Worm (Caenorhabditis elegans) whole organism, young adult: ENCODE data around the gene F45D11.14.
"Not testable (repeated sequence)": the region's sequence is repeated elsewhere in the genome, so short reads cannot be mapped to it uniquely, and the experiment has no call there.

ENCODE experiments used
- B0035.1 ChIP-seq: sonication (generic microtip); optimal IDR thresholded peaks from 2 replicates; lab custom pipeline; 2016; ENCODE audit warnings: missing genetic modification characterization, mild to moderate bottlenecking, missing compliant biosample characterization, missing genotype, missing genetic modification reagents
- D2030.7 ChIP-seq: fragments of 200-800 bp; sonication (Bioruptor generic); IDR thresholded peaks from 2 replicates; pipeline ENCODE4 v1.3.6; 2022; ENCODE audit warnings: missing genetic modification reagents, missing genetic modification characterization, missing compliant biosample characterization
- F37B4.10 ChIP-seq: fragments of 200-800 bp; sonication (Bioruptor generic); IDR thresholded peaks from 2 replicates; pipeline ENCODE4 v1.3.6; 2022; ENCODE audit warnings: missing genetic modification characterization, missing compliant biosample characterization
- F49E8.2 ChIP-seq: sonication (generic microtip); optimal IDR thresholded peaks from 3 replicates; lab custom pipeline; 2017; ENCODE audit warnings: missing genetic modification characterization, mild to moderate bottlenecking, missing compliant biosample characterization, antibody characterized with exemption, moderate library complexity; ENCODE audit not compliant: insufficient read depth
- F52B5.7 ChIP-seq: sonication (generic microtip); optimal IDR thresholded peaks from 2 replicates; lab custom pipeline; 2016; ENCODE audit warnings: mild to moderate bottlenecking, missing genetic modification characterization, missing compliant biosample characterization
- T26A5.8 ChIP-seq: sonication (generic microtip); optimal IDR thresholded peaks from 2 replicates; lab custom pipeline; 2016; ENCODE audit warnings: missing genetic modification characterization, missing compliant biosample characterization
- Y53F4B.3 ChIP-seq: fragments of 200-800 bp; sonication (Bioruptor generic); IDR thresholded peaks from 2 replicates; pipeline ENCODE4 v1.3.6; 2022; ENCODE audit warnings: missing genetic modification reagents, missing genetic modification characterization, missing compliant biosample characterization
- Y95B8A.8 ChIP-seq: fragments of 200-800 bp; sonication (Bioruptor generic); IDR thresholded peaks from 2 replicates; pipeline ENCODE4 v1.3.6; 2022; ENCODE audit warnings: missing genetic modification reagents, missing genetic modification characterization, missing compliant biosample characterization
- ZK185.1 ChIP-seq: sonication (generic microtip); optimal IDR thresholded peaks from 2 replicates; lab custom pipeline; 2016; ENCODE audit warnings: mild to moderate bottlenecking, missing genetic modification characterization, missing compliant biosample characterization; ENCODE audit not compliant: poor library complexity, severe bottlenecking
- akir-1 ChIP-seq: fragments of 200-800 bp; sonication (Bioruptor generic); optimal IDR thresholded peaks from 2 replicates; lab custom pipeline; 2018; ENCODE audit warnings: mild to moderate bottlenecking, missing genetic modification characterization, moderate library complexity, missing compliant biosample characterization
- aptf-3 ChIP-seq: fragments of 200-800 bp; sonication (Bioruptor generic); IDR thresholded peaks from 2 replicates; pipeline ENCODE4 v1.3.6; 2022; ENCODE audit warnings: missing genetic modification characterization, missing compliant biosample characterization
- bed-2 ChIP-seq: fragments of 200-800 bp; sonication (Bioruptor generic); IDR thresholded peaks from 2 replicates; pipeline ENCODE4 v1.3.6; 2022; ENCODE audit warnings: missing genetic modification reagents, missing genetic modification characterization, missing compliant biosample characterization
- cebp-1 ChIP-seq, 2 experiments: fragments of 200-800 bp in 1 of 2; sonication (Bioruptor generic) in 1 of 2; sonication (generic microtip) in 1 of 2; IDR thresholded peaks in 1 of 2; optimal IDR thresholded peaks in 1 of 2; 2 replicates each; pipeline versions ENCODE4 v1.3.6 to Lab custom; 2017 to 2022; ENCODE audit warnings: missing compliant biosample characterization in 2 of 2, missing genetic modification characterization in 2 of 2, mild to moderate bottlenecking in 1 of 2, missing genetic modification reagents in 1 of 2, moderate library complexity in 1 of 2
- ceh-79 ChIP-seq: sonication (generic microtip); optimal IDR thresholded peaks from 2 replicates; lab custom pipeline; 2017; ENCODE audit warnings: mild to moderate bottlenecking, missing genetic modification characterization, missing compliant biosample characterization
- chd-7 ChIP-seq: sonication (generic microtip); optimal IDR thresholded peaks from 2 replicates; lab custom pipeline; 2016; ENCODE audit warnings: mild to moderate bottlenecking, missing genetic modification characterization, moderate library complexity, missing compliant biosample characterization
- dpff-1 ChIP-seq: sonication (generic microtip); optimal IDR thresholded peaks from 2 replicates; lab custom pipeline; 2017; ENCODE audit warnings: mild to moderate bottlenecking, missing genetic modification characterization, missing compliant biosample characterization
- efl-1 ChIP-seq: fragments of 150-350 bp; optimal IDR thresholded peaks from 2 replicates; lab custom pipeline; 2014; ENCODE audit warnings: missing biosample characterization, missing genetic modification reagents, missing genetic modification characterization
- egl-18 ChIP-seq: fragments of 200-800 bp; sonication (Bioruptor generic); IDR thresholded peaks from 2 replicates; pipeline ENCODE4 v1.3.6; 2022; ENCODE audit warnings: missing genetic modification reagents, missing genetic modification characterization, missing compliant biosample characterization
- egl-44 ChIP-seq: fragments of 200-800 bp; sonication (Bioruptor generic); IDR thresholded peaks from 2 replicates; pipeline ENCODE4 v1.3.6; 2022; ENCODE audit warnings: missing genetic modification reagents, missing genetic modification characterization, missing compliant biosample characterization
- ekl-4 ChIP-seq: fragments of 200-800 bp; sonication (Bioruptor generic); IDR thresholded peaks from 2 replicates; pipeline ENCODE4 v1.3.6; 2022; ENCODE audit warnings: missing genetic modification reagents, missing genetic modification characterization, missing compliant biosample characterization
- hlh-26 ChIP-seq: fragments of 200-800 bp; sonication (Bioruptor generic); conservative IDR thresholded peaks from 2 replicates; pipeline ENCODE4 v1.3.6; 2022; ENCODE audit warnings: missing genetic modification reagents, missing genetic modification characterization, missing compliant biosample characterization
- let-607 ChIP-seq, 2 experiments: fragments of 200-800 bp in 1 of 2; sonication (Bioruptor generic) in 1 of 2; sonication (generic microtip) in 1 of 2; optimal IDR thresholded peaks; 2 replicates each; lab custom pipeline; 2016 to 2018; ENCODE audit warnings: mild to moderate bottlenecking in 2 of 2, missing compliant biosample characterization in 2 of 2, missing genetic modification characterization in 2 of 2, moderate library complexity in 2 of 2, missing genotype in 1 of 2
- mel-28 ChIP-seq: sonication (generic microtip); optimal IDR thresholded peaks from 2 replicates; lab custom pipeline; 2016; ENCODE audit warnings: borderline replicate concordance, mild to moderate bottlenecking, missing genetic modification characterization, missing compliant biosample characterization
- nhr-90 ChIP-seq: sonication (generic microtip); optimal IDR thresholded peaks from 2 replicates; lab custom pipeline; 2016; ENCODE audit warnings: missing genotype, mild to moderate bottlenecking, missing genetic modification characterization, missing compliant biosample characterization
- pbrm-1 ChIP-seq: fragments of 200-800 bp; sonication (Bioruptor generic); IDR thresholded peaks from 2 replicates; pipeline ENCODE4 v1.3.6; 2022; ENCODE audit warnings: missing genetic modification reagents, missing genetic modification characterization, missing compliant biosample characterization
- sdz-38 ChIP-seq: sonication (generic microtip); optimal IDR thresholded peaks from 2 replicates; lab custom pipeline; 2016; ENCODE audit warnings: missing genotype, missing genetic modification characterization, missing compliant biosample characterization
- snpc-1.1 ChIP-seq: sonication (generic microtip); optimal IDR thresholded peaks from 2 replicates; lab custom pipeline; 2017; ENCODE audit warnings: missing genetic modification characterization, mild to moderate bottlenecking, missing compliant biosample characterization, antibody characterized with exemption, moderate library complexity, missing genotype, missing genetic modification reagents; ENCODE audit not compliant: insufficient read depth
- snpc-3.4 ChIP-seq: sonication (generic microtip); optimal IDR thresholded peaks from 2 replicates; lab custom pipeline; 2017; ENCODE audit warnings: missing genetic modification characterization, mild to moderate bottlenecking, missing compliant biosample characterization, antibody characterized with exemption, moderate library complexity, missing genotype, missing genetic modification reagents
- snpc-4 ChIP-seq, 5 experiments: fragments of 150-350 bp in 1 of 5; sonication (generic microtip) in 4 of 5; optimal IDR thresholded peaks; 2 replicates each; lab custom pipeline; 2014 to 2018; ENCODE audit warnings: missing genetic modification characterization in 5 of 5, missing biosample characterization in 3 of 5, antibody characterized with exemption in 2 of 5, mild to moderate bottlenecking in 2 of 5, missing compliant biosample characterization in 2 of 5, missing genotype in 2 of 5, moderate library complexity in 2 of 5, missing genetic modification reagents in 1 of 5
- somi-1 ChIP-seq: fragments of 200-800 bp; sonication (Bioruptor generic); optimal IDR thresholded peaks from 2 replicates; lab custom pipeline; 2018; ENCODE audit warnings: mild to moderate bottlenecking, missing genetic modification characterization, missing compliant biosample characterization
- sptf-2 ChIP-seq: fragments of 200-800 bp; sonication (Bioruptor generic); optimal IDR thresholded peaks from 2 replicates; lab custom pipeline; 2018; ENCODE audit warnings: mild to moderate bottlenecking, missing genetic modification characterization, missing compliant biosample characterization
- tlf-1 ChIP-seq: fragments of 200-800 bp; sonication (Bioruptor generic); optimal IDR thresholded peaks from 2 replicates; lab custom pipeline; 2018; ENCODE audit warnings: mild to moderate bottlenecking, missing genetic modification characterization, missing compliant biosample characterization
- unc-130 ChIP-seq: sonication (generic microtip); optimal IDR thresholded peaks from 2 replicates; lab custom pipeline; 2016; ENCODE audit warnings: missing genetic modification reagents, missing genetic modification characterization, missing compliant biosample characterization
- zfh-2 ChIP-seq: fragments of 200-800 bp; sonication (Bioruptor generic); conservative IDR thresholded peaks from 2 replicates; pipeline ENCODE4 v1.3.6; 2022; ENCODE audit warnings: missing genetic modification reagents, missing genetic modification characterization, missing compliant biosample characterization
- ztf-22 ChIP-seq: fragments of 200-800 bp; sonication (Bioruptor generic); optimal IDR thresholded peaks from 2 replicates; lab custom pipeline; 2018; ENCODE audit warnings: mild to moderate bottlenecking, missing genetic modification characterization, moderate library complexity, missing compliant biosample characterization
- ztf-25 ChIP-seq: fragments of 200-800 bp; sonication (Bioruptor generic); IDR thresholded peaks from 2 replicates; pipeline ENCODE4 v1.3.6; 2022; ENCODE audit warnings: missing genetic modification reagents, missing genetic modification characterization, missing compliant biosample characterization

Gene F45D11.14

ce11 chrII:1006375-1006774 lies at the start of gene F45D11.14:
Gene F45D11.14, minus strand, starts transcription at chrII:1006475.
- TF ChIP-seq unc-130; ztf-25 (GFP tag; lab: Robert Waterston, UW); akir-1 (GFP tag; lab: Kevin White, UChicago): not testable (repeated sequence)
- TF ChIP-seq, all 124 proteins: peak for 0; not testable (repeated sequence) for 124

ce11 chrII:1054724-1055123 lies 48.4 kb upstream of the F45D11.14 start, which contains the start of gene K02E7.7:
Gene K02E7.7, plus strand, starts transcription at chrII:1055024.
- not testable (repeated sequence) for TF ChIP-seq nhr-90 (tag; lab: Kevin White, UChicago); sdz-38; F49E8.2 (tag; lab: Kevin White, UChicago)

- TF ChIP-seq chd-7: no peak
- 0 out of 2 replicates have a peak, but pooled peaks have one; percentile 11 for TF ChIP-seq zfh-2 (GFP tag; lab: Robert Waterston, UW)
These were observed 43.6 kb upstream of the F45D11.14 start, which contains the start of gene fbxb-40 for ce11 chrII:1049849-1050248. Gene fbxb-40, minus strand, starts transcription at chrII:1049949.

ce11 chrII:1046937-1047336 lies 40.7 kb upstream of the F45D11.14 start:
- TF ChIP-seq aptf-3 (no peak), snpc-1.1 (peak; percentile 80), snpc-4 (GFP tag; optimal IDR thresholded peaks at IDR 0.05; lab: Kevin White, UChicago) (peak; percentile 34), snpc-4 (tag; optimal IDR thresholded peaks at IDR 0.05; lab: Kevin White, UChicago) (peak in 2 of 4 experiments; percentile 83 to 91)

- TF ChIP-seq snpc-3.4 (tag; lab: Kevin White, UChicago) (no peak), ZK185.1 (tag; lab: Kevin White, UChicago) (no peak), mel-28 (tag; lab: Kevin White, UChicago) (no peak), efl-1 (GFP tag; lab: Kevin White, UChicago) (no peak), let-607 (tag; optimal IDR thresholded peaks at IDR 0.05; lab: Kevin White, UChicago) (no peak), tlf-1 (GFP tag; lab: Kevin White, UChicago) (no peak), D2030.7 (GFP tag; lab: Robert Waterston, UW) (no peak), Y53F4B.3 (GFP tag; lab: Robert Waterston, UW) (no peak)
These were observed 39.4 kb upstream of the F45D11.14 start, which contains the start of gene str-148 for ce11 chrII:1045692-1046091. Gene str-148, plus strand, starts transcription at chrII:1045992.

ce11 chrII:1043932-1044331 lies 37.7 kb upstream of the F45D11.14 start, which contains the start of gene fbxb-45:
Gene fbxb-45, minus strand, starts transcription at chrII:1044032.
- TF ChIP-seq let-607 (tag; optimal IDR thresholded peaks at IDR 0.05; lab: Kevin White, UChicago); pbrm-1 (GFP tag; lab: Robert Waterston, UW); snpc-1.1: not testable (repeated sequence)
- TF ChIP-seq, all 124 proteins: peak for 0; not testable (repeated sequence) for 124

- TF ChIP-seq dpff-1 (tag; lab: Kevin White, UChicago): no peak
- no peak for TF ChIP-seq ceh-79 (tag; lab: Kevin White, UChicago)
- no peak for TF ChIP-seq egl-18
- no peak for TF ChIP-seq Y95B8A.8
- no peak for TF ChIP-seq F52B5.7 (tag; lab: Kevin White, UChicago)
- no peak for TF ChIP-seq somi-1 (GFP tag; lab: Kevin White, UChicago)
- no peak for TF ChIP-seq ekl-4 (GFP tag; lab: Robert Waterston, UW)
- no peak for TF ChIP-seq B0035.1 (tag; lab: Kevin White, UChicago)
- no peak for TF ChIP-seq bed-2
- TF ChIP-seq sptf-2 (GFP tag; lab: Kevin White, UChicago): no peak
- no peak for TF ChIP-seq T26A5.8
- TF ChIP-seq F37B4.10 (GFP tag; lab: Robert Waterston, UW): no peak
- TF ChIP-seq ztf-22 (GFP tag; lab: Kevin White, UChicago): no peak
- no peak for TF ChIP-seq egl-44 (GFP tag; lab: Robert Waterston, UW)
- no peak for TF ChIP-seq cebp-1 (GFP tag; IDR thresholded peaks at IDR 0.05; lab: Robert Waterston, UW)
- no peak for TF ChIP-seq cebp-1 (tag; optimal IDR thresholded peaks at IDR 0.05; lab: Kevin White, UChicago)
- no peak for TF ChIP-seq hlh-26
These were observed 36.0 kb upstream of the F45D11.14 start, which contains the start of gene fbxb-41 for ce11 chrII:1042227-1042626. Gene fbxb-41, minus strand, starts transcription at chrII:1042327.
